Fruit fly (Drosophila melanogaster) whole organism, embryonic: ENCODE data around the gene alpha-PheRS.
A peak's percentile ranks its signal among the peaks of the same experiment; 100 is the strongest.

ENCODE experiments used
- Abd-B ChIP-seq: fragments of 200-800 bp; sonication (Bioruptor generic); optimal IDR thresholded peaks from 2 replicates; lab custom pipeline; 2018; ENCODE audit warnings: missing biosample characterization, mild to moderate bottlenecking, missing genetic modification characterization, moderate library complexity
- Ada2b ChIP-seq: fragments of 200-800 bp; sonication (Bioruptor generic); IDR thresholded peaks from 2 replicates; pipeline ENCODE4 v1.3.6; 2022; ENCODE audit warnings: missing biosample characterization, missing genetic modification characterization
- CG12071 ChIP-seq: fragments of 200-800 bp; sonication (Bioruptor generic); optimal IDR thresholded peaks from 3 replicates; lab custom pipeline; 2018; ENCODE audit warnings: missing biosample characterization, mild to moderate bottlenecking, missing genetic modification characterization
- CG15696 ChIP-seq: fragments of 200-800 bp; sonication (Bioruptor generic); optimal IDR thresholded peaks from 2 replicates; lab custom pipeline; 2019; ENCODE audit warnings: missing biosample characterization, mild to moderate bottlenecking, missing genetic modification characterization, moderate library complexity
- CG16863 ChIP-seq: fragments of 200-800 bp; sonication (Bioruptor generic); optimal IDR thresholded peaks from 3 replicates; lab custom pipeline; 2016; ENCODE audit warnings: missing biosample characterization, missing genetic modification characterization
- CG18262 ChIP-seq: fragments of 200-800 bp; optimal IDR thresholded peaks from 3 replicates; lab custom pipeline; 2019; ENCODE audit warnings: missing biosample characterization, mild to moderate bottlenecking, missing genetic modification characterization, moderate library complexity
- CG18764 ChIP-seq: fragments of 200-800 bp; sonication (Bioruptor generic); optimal IDR thresholded peaks from 3 replicates; lab custom pipeline; 2016; ENCODE audit warnings: missing biosample characterization, missing genetic modification characterization
- CG2120 ChIP-seq: fragments of 200-800 bp; sonication (Bioruptor generic); optimal IDR thresholded peaks from 3 replicates; lab custom pipeline; 2016; ENCODE audit warnings: missing biosample characterization, missing genetic modification characterization
- CG2889 ChIP-seq: fragments of 200-800 bp; sonication (Bioruptor generic); IDR thresholded peaks from 3 replicates; pipeline ENCODE4 v1.3.6; 2022; ENCODE audit warnings: missing biosample characterization, missing genetic modification characterization
- CG3065 ChIP-seq: fragments of 200-800 bp; sonication (Bioruptor generic); optimal IDR thresholded peaks from 2 replicates; lab custom pipeline; 2016; ENCODE audit warnings: missing biosample characterization, missing genetic modification characterization
- CG4404 ChIP-seq: fragments of 200-800 bp; sonication (Bioruptor generic); IDR thresholded peaks from 2 replicates; pipeline ENCODE4 v1.3.6; 2022; ENCODE audit warnings: missing biosample characterization, missing genetic modification characterization
- CG4730 ChIP-seq: fragments of 200-800 bp; sonication (Bioruptor generic); IDR thresholded peaks from 2 replicates; pipeline ENCODE4 v1.3.6; 2022; ENCODE audit warnings: missing biosample characterization, missing genetic modification characterization
- CG5245 ChIP-seq: fragments of 200-800 bp; sonication (Bioruptor generic); optimal IDR thresholded peaks from 3 replicates; lab custom pipeline; 2016; ENCODE audit warnings: missing biosample characterization, missing genetic modification characterization
- CG7357 ChIP-seq: fragments of 200-800 bp; sonication (Bioruptor generic); IDR thresholded peaks from 3 replicates; pipeline ENCODE4 v1.3.6; 2022; ENCODE audit warnings: missing biosample characterization, missing genetic modification characterization
- CG8765 ChIP-seq: fragments of 200-800 bp; sonication (Bioruptor generic); IDR thresholded peaks from 2 replicates; pipeline ENCODE4 v1.3.6; 2022; ENCODE audit warnings: missing biosample characterization, missing genetic modification characterization
- CG9932 ChIP-seq: fragments of 200-800 bp; sonication (Bioruptor generic); IDR thresholded peaks from 2 replicates; pipeline ENCODE4 v1.3.6; 2022; ENCODE audit warnings: missing biosample characterization, missing genetic modification characterization
- Camta ChIP-seq: fragments of 200-800 bp; sonication (Bioruptor generic); optimal IDR thresholded peaks from 2 replicates; lab custom pipeline; 2016; ENCODE audit warnings: missing biosample characterization, missing genetic modification characterization
- Doc2 ChIP-seq: fragments of 200-800 bp; sonication (Bioruptor generic); IDR thresholded peaks from 2 replicates; pipeline ENCODE4 v1.3.6; 2022; ENCODE audit warnings: missing biosample characterization, missing genetic modification characterization
- HHEX ChIP-seq: fragments of 200-800 bp; sonication (Bioruptor generic); optimal IDR thresholded peaks from 3 replicates; lab custom pipeline; 2017; ENCODE audit warnings: missing biosample characterization, mild to moderate bottlenecking, missing genetic modification characterization, missing genetic modification reagents
- HmgD ChIP-seq: fragments of 200-800 bp; sonication (Bioruptor generic); optimal IDR thresholded peaks from 3 replicates; lab custom pipeline; 2016; ENCODE audit warnings: missing biosample characterization, missing genetic modification characterization
- Hmr ChIP-seq: fragments of 200-800 bp; sonication (Bioruptor generic); optimal IDR thresholded peaks from 3 replicates; lab custom pipeline; 2017; ENCODE audit warnings: mild to moderate bottlenecking, missing biosample characterization, missing genetic modification reagents, missing genetic modification characterization
- Hr3 ChIP-seq: fragments of 200-800 bp; sonication (Bioruptor generic); optimal IDR thresholded peaks from 3 replicates; lab custom pipeline; 2016; ENCODE audit warnings: missing biosample characterization, missing genetic modification characterization
- Lpt ChIP-seq: fragments of >200 bp; optimal IDR thresholded peaks from 2 replicates; lab custom pipeline; 2018; ENCODE audit warnings: missing biosample characterization, missing genetic modification characterization
- MESR4 ChIP-seq: fragments of 200-800 bp; sonication (Bioruptor generic); optimal IDR thresholded peaks from 2 replicates; lab custom pipeline; 2018; ENCODE audit warnings: missing biosample characterization, mild to moderate bottlenecking, missing genetic modification characterization, moderate library complexity
- Mrtf ChIP-seq: fragments of 200-800 bp; sonication (Bioruptor generic); IDR thresholded peaks from 3 replicates; pipeline ENCODE4 v1.3.6; 2022; ENCODE audit warnings: missing biosample characterization, missing genetic modification characterization
- NC2β ChIP-seq: fragments of 200-800 bp; sonication (Bioruptor generic); optimal IDR thresholded peaks from 2 replicates; lab custom pipeline; 2016; ENCODE audit warnings: missing biosample characterization, missing genetic modification characterization
- Ptx1 ChIP-seq: fragments of 200-800 bp; sonication (Bioruptor generic); IDR thresholded peaks from 2 replicates; pipeline ENCODE4 v1.3.6; 2022; ENCODE audit warnings: missing biosample characterization, missing genetic modification characterization
- Rfx ChIP-seq: fragments of 200-800 bp; sonication (Bioruptor generic); IDR thresholded peaks from 2 replicates; pipeline ENCODE4 v1.3.6; 2022; ENCODE audit warnings: missing biosample characterization, missing genetic modification characterization
- Spps ChIP-seq: fragments of 200-800 bp; sonication (Bioruptor generic); optimal IDR thresholded peaks from 2 replicates; lab custom pipeline; 2018; ENCODE audit warnings: missing biosample characterization, mild to moderate bottlenecking, missing genetic modification characterization
- Trl ChIP-seq, 3 experiments: fragments of >200 bp in 2 of 3; fragments of 200-800 bp in 1 of 3; sonication (Bioruptor generic) in 1 of 3; optimal IDR thresholded peaks; 2 replicates in 1 of 3; 3 replicates in 2 of 3; lab custom pipeline; 2016 to 2017; ENCODE audit warnings: missing biosample characterization in 1 of 3, missing genetic modification characterization in 1 of 3
- ara ChIP-seq: fragments of 200-800 bp; sonication (Bioruptor generic); IDR thresholded peaks from 2 replicates; pipeline ENCODE4 v1.3.6; 2022; ENCODE audit warnings: missing biosample characterization, missing genetic modification characterization
- bbx ChIP-seq: fragments of 200-800 bp; sonication (Bioruptor generic); IDR thresholded peaks from 2 replicates; pipeline ENCODE4 v1.3.6; 2022; ENCODE audit warnings: missing biosample characterization, missing genetic modification characterization; ENCODE audit not compliant: partially characterized antibody
- cad ChIP-seq: fragments of >200 bp; optimal IDR thresholded peaks from 2 replicates; lab custom pipeline; 2017; ENCODE audit warnings: missing biosample characterization, missing genetic modification characterization
- dati ChIP-seq: fragments of 200-800 bp; sonication (Bioruptor generic); IDR thresholded peaks from 2 replicates; pipeline ENCODE4 v1.3.6; 2022; ENCODE audit warnings: missing biosample characterization, missing genetic modification characterization
- gce ChIP-seq: fragments of 200-800 bp; sonication (Bioruptor generic); IDR thresholded peaks from 3 replicates; pipeline ENCODE4 v1.3.6; 2022; ENCODE audit warnings: missing biosample characterization, missing genetic modification characterization
- gro ChIP-seq: fragments of 200-800 bp; sonication (Bioruptor generic); optimal IDR thresholded peaks from 2 replicates; lab custom pipeline; 2016; ENCODE audit warnings: missing biosample characterization, missing genetic modification characterization
- gt ChIP-seq: fragments of 200-800 bp; sonication (Bioruptor generic); IDR thresholded peaks from 2 replicates; pipeline ENCODE4 v1.3.6; 2022; ENCODE audit warnings: missing biosample characterization, missing genetic modification characterization
- klu ChIP-seq: fragments of 200-800 bp; sonication (Bioruptor generic); IDR thresholded peaks from 2 replicates; pipeline ENCODE4 v1.3.6; 2022; ENCODE audit warnings: missing biosample characterization, missing genetic modification characterization
- kni ChIP-seq: fragments of 200-800 bp; sonication (Bioruptor generic); optimal IDR thresholded peaks from 3 replicates; lab custom pipeline; 2017; ENCODE audit warnings: mild to moderate bottlenecking, missing biosample characterization, missing genetic modification reagents, missing genetic modification characterization
- lola ChIP-seq, 3 experiments: fragments of >200 bp in 2 of 3; fragments of 200-800 bp in 1 of 3; sonication (Bioruptor generic) in 1 of 3; optimal IDR thresholded peaks; 2 replicates each; lab custom pipeline; 2017 to 2019; ENCODE audit warnings: missing biosample characterization in 3 of 3, missing genetic modification characterization in 3 of 3, mild to moderate bottlenecking in 1 of 3, moderate library complexity in 1 of 3
- luna ChIP-seq: fragments of 200-800 bp; sonication (Bioruptor generic); optimal IDR thresholded peaks from 2 replicates; lab custom pipeline; 2016; ENCODE audit warnings: missing biosample characterization, missing genetic modification characterization
- nmo ChIP-seq: fragments of 200-800 bp; sonication (Bioruptor generic); optimal IDR thresholded peaks from 2 replicates; lab custom pipeline; 2018; ENCODE audit warnings: missing biosample characterization, mild to moderate bottlenecking, missing genetic modification characterization, moderate library complexity
- pfk ChIP-seq: fragments of 200-800 bp; sonication (Bioruptor generic); optimal IDR thresholded peaks from 2 replicates; lab custom pipeline; 2018; ENCODE audit warnings: missing biosample characterization, mild to moderate bottlenecking, missing genetic modification characterization, moderate library complexity
- rib ChIP-seq: fragments of 200-800 bp; sonication (Bioruptor generic); IDR thresholded peaks from 2 replicates; pipeline ENCODE4 v1.3.6; 2022; ENCODE audit warnings: missing biosample characterization, missing genetic modification characterization
- run ChIP-seq: fragments of 200-800 bp; sonication (Bioruptor generic); optimal IDR thresholded peaks from 3 replicates; lab custom pipeline; 2018; ENCODE audit warnings: missing biosample characterization, mild to moderate bottlenecking, missing genetic modification characterization
- so ChIP-seq: fragments of 200-800 bp; sonication (Bioruptor generic); IDR thresholded peaks from 3 replicates; pipeline ENCODE4 v1.3.6; 2022; ENCODE audit warnings: missing biosample characterization, missing genetic modification characterization
- tup ChIP-seq: fragments of 200-800 bp; sonication (Bioruptor generic); optimal IDR thresholded peaks from 2 replicates; lab custom pipeline; 2016; ENCODE audit warnings: missing biosample characterization, mild to moderate bottlenecking, missing genetic modification characterization, moderate library complexity
- unc-4 ChIP-seq: fragments of 200-800 bp; sonication (Bioruptor generic); IDR thresholded peaks from 2 replicates; pipeline ENCODE4 v1.3.6; 2022; ENCODE audit warnings: missing biosample characterization, missing genetic modification characterization; ENCODE audit not compliant: partially characterized antibody
- vfl ChIP-seq: fragments of 200-800 bp; sonication (Bioruptor generic); optimal IDR thresholded peaks from 2 replicates; lab custom pipeline; 2016; ENCODE audit warnings: missing biosample characterization, missing genetic modification characterization
- vvl ChIP-seq: fragments of 200-800 bp; sonication (Bioruptor generic); IDR thresholded peaks from 2 replicates; pipeline ENCODE4 v1.3.6; 2022; ENCODE audit warnings: missing biosample characterization, missing genetic modification characterization
- wek ChIP-seq: fragments of 200-800 bp; sonication (Bioruptor generic); optimal IDR thresholded peaks from 3 replicates; lab custom pipeline; 2018; ENCODE audit warnings: missing biosample characterization, mild to moderate bottlenecking, missing genetic modification characterization, moderate library complexity

Gene alpha-PheRS

dm6 chrX:8115717-8116311 is 29.6 kb downstream of the alpha-PheRS start, which contains the start of gene Gclc (continued):
- TF ChIP-seq cad (no peak), Hr3 (GFP tag; lab: Kevin White, UChicago) (no peak), klu (GFP tag; lab: Robert Waterston, UW) (no peak), CG3065 (no peak), CG7357 (GFP tag; lab: Robert Waterston, UW) (no peak), Spps (tag; lab: Kevin White, UChicago) (no peak), unc-4 (GFP tag; lab: Robert Waterston, UW) (peak; percentile 52; the same call in 1 of the 2 replicates), CG12071 (GFP tag; lab: Kevin White, UChicago) (no peak), Lpt (GFP tag; lab: Kevin White, UChicago) (no peak), Abd-B (GFP tag; lab: Kevin White, UChicago) (no peak), CG9932 (GFP tag; lab: Robert Waterston, UW) (peak; percentile 13; the same call in 1 of the 2 replicates), pfk (no peak), CG2120 (GFP tag; lab: Kevin White, UChicago) (peak; percentile 27), CG4404 (GFP tag; lab: Robert Waterston, UW) (no peak), gce (GFP tag; lab: Robert Waterston, UW) (no peak), MESR4 (GFP tag; lab: Kevin White, UChicago) (peak; percentile 30), luna (GFP tag; lab: Kevin White, UChicago) (no peak), CG2889 (GFP tag; lab: Robert Waterston, UW) (no peak), rib (GFP tag; lab: Robert Waterston, UW) (no peak), CG18262 (tag; lab: Kevin White, UChicago) (no peak), tup (GFP tag; lab: Kevin White, UChicago) (no peak), CG15696 (tag; lab: Kevin White, UChicago) (no peak), gt (GFP tag; lab: Robert Waterston, UW) (no peak), Hmr (GFP tag; lab: Kevin White, UChicago) (peak; percentile 50), Camta (GFP tag; lab: Kevin White, UChicago) (no peak), ara (GFP tag; lab: Robert Waterston, UW) (no peak), CG16863 (GFP tag; lab: Kevin White, UChicago) (no peak), CG8765 (GFP tag; lab: Robert Waterston, UW) (no peak), kni (GFP tag; lab: Kevin White, UChicago) (no peak), CG4730 (GFP tag; lab: Robert Waterston, UW) (no peak), NC2β (no peak), vvl (GFP tag; lab: Robert Waterston, UW) (peak; percentile 33; the same call in 1 of the 2 replicates), HmgD (GFP tag; lab: Kevin White, UChicago) (no peak), Ptx1 (GFP tag; lab: Robert Waterston, UW) (no peak), lola (GFP tag; optimal IDR thresholded peaks at IDR 0.05; lab: Kevin White, UChicago) (no peak), dati (no peak), Rfx (peak; percentile 26; the same call in 1 of the 2 replicates), CG18764 (GFP tag; lab: Kevin White, UChicago) (no peak), Mrtf (GFP tag; lab: Robert Waterston, UW) (no peak), Trl (optimal IDR thresholded peaks at IDR 0.05; lab: Kevin White, UChicago) (no peak), Trl (GFP tag; optimal IDR thresholded peaks at IDR 0.05; lab: Kevin White, UChicago) (no peak), run (tag; lab: Kevin White, UChicago) (no peak), Ada2b (GFP tag; lab: Robert Waterston, UW) (no peak), vfl (GFP tag; lab: Kevin White, UChicago) (no peak), wek (GFP tag; lab: Kevin White, UChicago) (no peak), Doc2 (no peak), so (GFP tag; lab: Robert Waterston, UW) (no peak), nmo (GFP tag; lab: Kevin White, UChicago) (no peak), gro (GFP tag; lab: Kevin White, UChicago) (no peak), bbx (GFP tag; lab: Robert Waterston, UW) (peak; percentile 41), HHEX (GFP tag; lab: Kevin White, UChicago) (peak; percentile 12), CG5245 (GFP tag; lab: Kevin White, UChicago) (no peak)
